Fruit fly (Drosophila melanogaster): Measurements from ENCODE around the gene Ccdc56.

Gene Ccdc56

dm6 chr3L:11711059-11711628, 2.4 kb downstream of the Ccdc56 start, which contains the start of gene crim:
Gene crim, minus strand, starts transcription at chr3L:11711386.
- TF ChIP-seq dmrt99B (tag; optimal IDR thresholded peaks at IDR 0.05) = no peak
- TF ChIP-seq ind (GFP tag; optimal IDR thresholded peaks at IDR 0.05) = no peak
- TF ChIP-seq pfk (GFP tag; optimal IDR thresholded peaks at IDR 0.05) = no peak
- TF ChIP-seq Meics (GFP tag; optimal IDR thresholded peaks at IDR 0.05) = no peak
- no peak for TF ChIP-seq Gsc (GFP tag; IDR thresholded peaks at IDR 0.05)
- TF ChIP-seq PHDP (tag; optimal IDR thresholded peaks at IDR 0.05) = peak; percentile 30
- no peak for TF ChIP-seq Tbp (GFP tag; optimal IDR thresholded peaks at IDR 0.05)
- TF ChIP-seq Ets97D (GFP tag; optimal IDR thresholded peaks at IDR 0.05) = peak; percentile 59
- TF ChIP-seq Atf-2 (GFP tag; optimal IDR thresholded peaks at IDR 0.05) = no peak
- no peak for TF ChIP-seq CG10654 (GFP tag; optimal IDR thresholded peaks at IDR 0.05)
- no peak for TF ChIP-seq Scr (GFP tag; IDR thresholded peaks at IDR 0.05; ENCODE audit: partially characterized antibody)
- peak; percentile 10 for TF ChIP-seq Fer1 (GFP tag; optimal IDR thresholded peaks at IDR 0.05)
- TF ChIP-seq CG15514 (GFP tag; optimal IDR thresholded peaks at IDR 0.05) = peak; percentile 74
- TF ChIP-seq stwl (tag; optimal IDR thresholded peaks at IDR 0.05) = peak; percentile 81
- no peak for TF ChIP-seq ac (GFP tag; optimal IDR thresholded peaks at IDR 0.05)
- TF ChIP-seq ci (GFP tag; IDR thresholded peaks at IDR 0.05) = peak; percentile 23; the same call in 1 of the 3 replicates
- no peak for TF ChIP-seq CG12299 (tag; optimal IDR thresholded peaks at IDR 0.05)
- no peak for TF ChIP-seq Optix (GFP tag; IDR thresholded peaks at IDR 0.05)
- TF ChIP-seq pzg (GFP tag; optimal IDR thresholded peaks at IDR 0.05) = peak; percentile 96
- peak; percentile 50; the same call in 1 of the 2 replicates for TF ChIP-seq CG13287 (GFP tag; IDR thresholded peaks at IDR 0.05; ENCODE audit: partially characterized antibody)
- TF ChIP-seq psq (GFP tag; optimal IDR thresholded peaks at IDR 0.05) = no peak
- no peak for TF ChIP-seq exex (tag; optimal IDR thresholded peaks at IDR 0.05)
- TF ChIP-seq CG12071 (GFP tag; optimal IDR thresholded peaks at IDR 0.05) = no peak
- TF ChIP-seq B-H2 (GFP tag; optimal IDR thresholded peaks at IDR 0.05) = no peak
- TF ChIP-seq z (GFP tag; IDR thresholded peaks at IDR 0.05) = no peak
- no peak for TF ChIP-seq crc (GFP tag; optimal IDR thresholded peaks at IDR 0.05)
- TF ChIP-seq CG12659 (GFP tag; optimal IDR thresholded peaks at IDR 0.05) = peak; percentile 15
- TF ChIP-seq BEAF-32 (GFP tag; optimal IDR thresholded peaks at IDR 0.05) = peak; percentile 34
- no peak for TF ChIP-seq bsh (GFP tag; optimal IDR thresholded peaks at IDR 0.05)
- TF ChIP-seq CG3995 (GFP tag; optimal IDR thresholded peaks at IDR 0.05) = no peak
- TF ChIP-seq B-H1 (GFP tag; IDR thresholded peaks at IDR 0.05) = no peak
- no peak for TF ChIP-seq Dip3 (GFP tag; optimal IDR thresholded peaks at IDR 0.05)
- TF ChIP-seq CG15011 (GFP tag; optimal IDR thresholded peaks at IDR 0.05) = no peak
- peak; percentile 26 for TF ChIP-seq Sry-δ (GFP tag; optimal IDR thresholded peaks at IDR 0.05)
- TF ChIP-seq twi (tag; optimal IDR thresholded peaks at IDR 0.05) = no peak
- no peak for TF ChIP-seq Rfx (GFP tag; IDR thresholded peaks at IDR 0.05)
- TF ChIP-seq unpg (GFP tag; optimal IDR thresholded peaks at IDR 0.05) = peak; percentile 3
- TF ChIP-seq gcm2 (GFP tag; optimal IDR thresholded peaks at IDR 0.05) = no peak
- TF ChIP-seq CG11696 (GFP tag; IDR thresholded peaks at IDR 0.05) = no peak
- TF ChIP-seq CG7839 (tag; optimal IDR thresholded peaks at IDR 0.05) = no peak
- TF ChIP-seq E2f2 (GFP tag; IDR thresholded peaks at IDR 0.05) = peak; percentile 98
- TF ChIP-seq CG17829 (tag; optimal IDR thresholded peaks at IDR 0.05) = peak; percentile 43
- TF ChIP-seq CG14965 (GFP tag; optimal IDR thresholded peaks at IDR 0.05; ENCODE audit: borderline replicate concordance) = no peak
- TF ChIP-seq MESR4 (GFP tag; optimal IDR thresholded peaks at IDR 0.05) = peak; percentile 88
- TF ChIP-seq CG32772 (GFP tag; IDR thresholded peaks at IDR 0.05) = no peak
- TF ChIP-seq CG8089 (GFP tag; optimal IDR thresholded peaks at IDR 0.05) = no peak
- TF ChIP-seq CG4328 (GFP tag; optimal IDR thresholded peaks at IDR 0.05) = peak; percentile 7
- no peak for TF ChIP-seq hkb (optimal IDR thresholded peaks at IDR 0.05)
- TF ChIP-seq hkb (GFP tag; IDR thresholded peaks at IDR 0.05) = 0 out of 2 replicates have a peak, but pooled peaks have one; percentile 27
- TF ChIP-seq ato (GFP tag; IDR thresholded peaks at IDR 0.05; ENCODE audit: partially characterized antibody) = no peak

Measured in whole organism, embryonic.